Worm (Caenorhabditis elegans) whole organism, midembryonic: ENCODE data around the gene W05B2.2.

ENCODE experiments used
- T22C8.4 ChIP-seq: fragments of 200-800 bp; sonication (Bioruptor generic); IDR thresholded peaks from 2 replicates; pipeline ENCODE4 v1.3.6; 2022; ENCODE audit warnings: missing genetic modification characterization, missing compliant biosample characterization
- cog-1 ChIP-seq: sonication (generic microtip); optimal IDR thresholded peaks from 2 replicates; lab custom pipeline; 2016; ENCODE audit warnings: missing genetic modification characterization, missing compliant biosample characterization
- flt-1 ChIP-seq: fragments of 200-800 bp; sonication (Bioruptor generic); IDR thresholded peaks from 2 replicates; pipeline ENCODE4 v1.3.6; 2022; ENCODE audit warnings: missing genetic modification characterization, missing compliant biosample characterization
- klf-2 ChIP-seq: fragments of 200-800 bp; sonication (Bioruptor generic); conservative IDR thresholded peaks from 2 replicates; pipeline ENCODE4 v1.3.6; 2022; ENCODE audit warnings: missing genetic modification reagents, missing genetic modification characterization, missing compliant biosample characterization
- med-1 ChIP-seq: sonication (generic microtip); optimal IDR thresholded peaks from 2 replicates; lab custom pipeline; 2017; ENCODE audit warnings: missing genetic modification characterization, mild to moderate bottlenecking, missing compliant biosample characterization, antibody characterized with exemption, missing genetic modification reagents; ENCODE audit not compliant: insufficient read depth
- ref-1 ChIP-seq: fragments of 200-800 bp; sonication (Bioruptor generic); conservative IDR thresholded peaks from 2 replicates; pipeline ENCODE4 v1.3.6; 2022; ENCODE audit warnings: missing genetic modification reagents, missing genetic modification characterization, missing compliant biosample characterization
- tab-1 ChIP-seq: fragments of 200-800 bp; sonication (Bioruptor generic); IDR thresholded peaks from 2 replicates; pipeline ENCODE4 v1.3.6; 2022; ENCODE audit warnings: missing genetic modification characterization, missing compliant biosample characterization
- ztf-23 ChIP-seq: fragments of 200-800 bp; sonication (Bioruptor generic); IDR thresholded peaks from 2 replicates; pipeline ENCODE4 v1.3.6; 2022; ENCODE audit warnings: missing genetic modification reagents, missing genetic modification characterization, missing compliant biosample characterization
- ztf-29 ChIP-seq: fragments of 200-800 bp; sonication (Bioruptor generic); IDR thresholded peaks from 2 replicates; pipeline ENCODE4 v1.3.6; 2022; ENCODE audit warnings: missing genetic modification reagents, missing genetic modification characterization, missing compliant biosample characterization

Gene W05B2.2

DNA sequence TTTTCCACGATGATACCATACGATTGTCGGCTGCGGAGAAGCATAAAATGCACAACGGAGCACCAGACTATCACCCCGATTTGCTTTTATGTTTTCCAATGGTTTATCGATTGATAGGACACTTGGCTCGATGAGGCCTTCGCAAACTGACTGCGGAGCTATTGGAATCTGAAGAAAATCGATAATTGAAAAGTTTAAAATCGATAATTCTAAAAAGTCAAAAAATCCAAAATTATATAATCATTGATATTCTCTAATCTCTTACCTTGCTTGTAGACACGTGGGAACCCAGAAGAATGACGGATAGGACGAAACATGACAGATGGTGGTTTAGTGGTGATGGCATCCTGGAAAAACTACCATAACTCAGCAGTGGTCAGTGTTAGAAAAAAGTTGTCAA lies 13.8 kb downstream of the W05B2.2 start, which contains the start of gene zig-5:
Gene zig-5, minus strand, starts transcription at position 349 of the 400 bp plus-strand sequence.
- TF ChIP-seq ref-1 = no peak
- no peak; the same call in 1 of the 2 replicates for TF ChIP-seq T22C8.4 (GFP tag; lab: Robert Waterston, UW)
- TF ChIP-seq tab-1 = no peak
- TF ChIP-seq med-1 = no peak
- no peak for TF ChIP-seq klf-2 (GFP tag; lab: Robert Waterston, UW)
- no peak for TF ChIP-seq flt-1 (GFP tag; lab: Robert Waterston, UW)
- no peak for TF ChIP-seq ztf-29 (GFP tag; lab: Robert Waterston, UW)
- TF ChIP-seq cog-1 = no peak
- TF ChIP-seq ztf-23 = no peak

DNA sequence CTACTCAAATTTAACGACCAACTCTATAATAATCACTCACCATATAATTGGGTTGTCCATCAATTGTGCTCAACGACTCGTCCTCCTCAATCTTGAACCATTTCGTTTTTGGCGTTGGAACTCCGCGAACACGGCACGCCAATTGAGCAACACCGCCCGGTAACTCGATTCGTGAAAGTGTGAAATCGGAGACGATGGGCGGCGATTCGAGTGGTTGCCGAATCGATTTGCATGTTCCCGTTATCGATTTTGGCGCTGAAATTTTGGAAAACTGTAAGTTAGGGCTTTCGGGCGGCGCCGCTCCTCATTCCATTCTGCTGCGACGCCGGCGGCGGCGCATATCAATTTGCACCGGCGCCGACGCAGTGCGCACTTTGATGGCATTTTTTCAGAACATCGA lies 15.2 kb downstream of the W05B2.2 start:
- TF ChIP-seq med-1 (no peak), ref-1 (no peak), tab-1 (no peak), ztf-23 (no peak), cog-1 (no peak), ztf-29 (GFP tag; lab: Robert Waterston, UW) (no peak), T22C8.4 (GFP tag; lab: Robert Waterston, UW) (no peak), klf-2 (GFP tag; lab: Robert Waterston, UW) (no peak), flt-1 (GFP tag; lab: Robert Waterston, UW) (no peak)

DNA sequence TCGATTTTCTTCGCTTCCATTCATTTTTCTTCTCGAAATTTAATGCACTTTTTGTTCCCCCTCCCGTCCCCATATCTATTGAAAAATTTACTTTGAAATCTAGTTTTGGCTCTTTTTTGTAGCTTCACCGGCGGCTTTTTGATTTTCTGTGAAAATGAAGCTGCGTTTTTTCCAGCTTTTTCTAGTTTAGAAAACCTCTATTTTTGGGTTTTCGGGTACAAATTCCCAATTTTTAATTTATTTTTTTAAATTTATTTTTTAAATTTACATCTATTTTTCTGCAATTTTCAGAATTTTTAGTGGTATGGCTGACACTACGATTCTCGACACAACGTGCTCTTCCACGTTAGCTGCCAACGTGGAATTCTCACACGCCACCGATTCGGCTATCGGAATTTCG lies 19.8 kb downstream of the W05B2.2 start, which contains the start of gene strd-1:
Gene strd-1, plus strand, starts transcription at position 301 of the 400 bp plus-strand sequence.
- no peak for TF ChIP-seq ztf-23
- TF ChIP-seq ref-1 = no peak
- no peak for TF ChIP-seq T22C8.4 (GFP tag; lab: Robert Waterston, UW)
- no peak for TF ChIP-seq ztf-29 (GFP tag; lab: Robert Waterston, UW)
- TF ChIP-seq med-1 = no peak
- TF ChIP-seq klf-2 (GFP tag; lab: Robert Waterston, UW) = no peak
- TF ChIP-seq cog-1 = no peak
- no peak for TF ChIP-seq tab-1
- TF ChIP-seq flt-1 (GFP tag; lab: Robert Waterston, UW) = no peak

DNA sequence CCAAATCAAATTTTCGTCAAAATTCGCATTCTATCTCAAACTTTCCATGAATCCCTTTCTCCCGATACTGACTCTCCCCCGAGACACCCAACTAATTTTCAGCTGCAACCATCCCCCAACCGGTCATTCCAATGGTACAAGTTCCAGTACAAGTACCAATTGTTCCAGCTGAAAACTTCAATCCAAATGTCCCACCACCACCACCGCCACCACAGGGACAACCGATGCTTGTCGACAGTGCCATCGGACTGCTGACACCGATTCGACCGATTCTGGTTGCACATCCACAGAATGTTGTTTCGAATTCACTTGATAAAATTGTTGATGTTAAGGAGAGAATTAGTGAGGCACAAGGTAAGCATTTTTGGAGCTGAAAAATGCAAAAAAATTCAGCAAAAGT lies 21.4 kb downstream of the W05B2.2 start:
- TF ChIP-seq flt-1 (GFP tag; lab: Robert Waterston, UW) (no peak), cog-1 (no peak), tab-1 (no peak), ztf-23 (no peak), ref-1 (no peak), ztf-29 (GFP tag; lab: Robert Waterston, UW) (no peak), T22C8.4 (GFP tag; lab: Robert Waterston, UW) (no peak), klf-2 (GFP tag; lab: Robert Waterston, UW) (no peak), med-1 (no peak)

DNA sequence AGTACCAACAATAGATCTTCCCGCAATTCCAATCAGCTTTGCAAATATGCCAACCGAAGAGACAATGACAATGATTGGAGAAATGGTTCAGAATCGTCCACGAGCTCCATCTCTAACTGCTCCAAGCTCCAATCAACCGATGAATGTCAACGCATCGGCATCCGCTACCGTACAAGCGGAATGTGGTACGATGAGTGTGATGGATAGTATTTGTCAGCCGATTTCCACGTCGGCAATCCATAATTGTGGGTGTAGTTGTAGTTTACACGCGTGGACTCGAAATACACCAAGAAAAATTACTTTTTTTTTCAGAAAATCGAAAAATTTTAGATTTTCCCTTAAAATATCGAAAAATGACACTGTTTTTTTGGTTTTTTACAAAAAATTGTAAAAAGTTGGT lies 24.0 kb downstream of the W05B2.2 start:
- no peak for TF ChIP-seq ref-1
- no peak for TF ChIP-seq cog-1
- no peak for TF ChIP-seq ztf-23
- no peak for TF ChIP-seq klf-2 (GFP tag; lab: Robert Waterston, UW)
- no peak for TF ChIP-seq flt-1 (GFP tag; lab: Robert Waterston, UW)
- TF ChIP-seq ztf-29 (GFP tag; lab: Robert Waterston, UW) = no peak
- no peak for TF ChIP-seq tab-1
- TF ChIP-seq T22C8.4 (GFP tag; lab: Robert Waterston, UW) = no peak
- no peak for TF ChIP-seq med-1

DNA sequence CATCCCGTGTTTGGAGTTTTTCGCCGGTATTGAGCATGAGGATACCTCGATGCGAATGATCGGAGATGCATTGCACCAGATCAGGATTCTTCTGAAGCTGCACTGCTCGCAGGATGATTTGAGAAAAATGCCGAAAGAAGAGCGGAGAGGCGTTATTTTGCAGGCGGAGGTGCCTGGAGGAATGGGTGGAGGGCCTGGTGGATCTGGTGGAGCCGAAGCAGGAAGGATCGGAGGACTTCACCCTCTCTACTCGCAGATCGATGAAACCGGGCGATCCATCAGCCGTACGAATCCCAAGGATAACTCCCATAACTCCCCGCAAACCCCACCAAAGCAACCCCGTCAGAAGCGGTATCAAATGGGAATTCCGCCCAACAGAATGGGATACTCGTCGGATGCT lies 27.7 kb downstream of the W05B2.2 start:
- TF ChIP-seq med-1 (no peak), T22C8.4 (GFP tag; lab: Robert Waterston, UW) (no peak), klf-2 (GFP tag; lab: Robert Waterston, UW) (no peak), flt-1 (GFP tag; lab: Robert Waterston, UW) (no peak), ref-1 (no peak), ztf-23 (no peak), cog-1 (no peak), ztf-29 (GFP tag; lab: Robert Waterston, UW) (no peak), tab-1 (no peak)

DNA sequence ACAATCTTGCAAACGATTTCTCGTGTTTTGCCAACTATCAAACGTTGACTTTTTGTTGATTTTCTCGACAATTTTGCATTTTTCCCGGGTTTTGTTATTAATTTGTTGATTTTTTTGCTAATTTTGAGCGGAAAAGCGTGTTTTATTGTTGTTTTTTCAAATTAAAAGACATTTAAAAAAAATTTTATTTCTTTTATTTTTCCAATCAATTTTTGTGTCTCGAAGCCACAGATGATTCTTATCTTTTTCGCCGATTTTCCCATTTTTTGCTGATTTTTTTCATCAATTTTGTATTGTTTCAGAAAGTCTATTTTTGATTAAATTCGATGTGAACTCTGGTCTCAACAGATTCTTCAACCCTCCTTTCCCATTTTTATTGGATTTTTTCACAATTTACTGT lies 31.0 kb downstream of the W05B2.2 start, which contains the start of gene rle-1:
Gene rle-1, plus strand, starts transcription at position 301 of the 400 bp plus-strand sequence.
- TF ChIP-seq ztf-29 (GFP tag; lab: Robert Waterston, UW) = no peak
- TF ChIP-seq T22C8.4 (GFP tag; lab: Robert Waterston, UW) = no peak
- no peak for TF ChIP-seq flt-1 (GFP tag; lab: Robert Waterston, UW)
- TF ChIP-seq tab-1 = no peak
- TF ChIP-seq ref-1 = no peak
- TF ChIP-seq klf-2 (GFP tag; lab: Robert Waterston, UW) = no peak
- TF ChIP-seq ztf-23 = no peak
- no peak for TF ChIP-seq cog-1

DNA sequence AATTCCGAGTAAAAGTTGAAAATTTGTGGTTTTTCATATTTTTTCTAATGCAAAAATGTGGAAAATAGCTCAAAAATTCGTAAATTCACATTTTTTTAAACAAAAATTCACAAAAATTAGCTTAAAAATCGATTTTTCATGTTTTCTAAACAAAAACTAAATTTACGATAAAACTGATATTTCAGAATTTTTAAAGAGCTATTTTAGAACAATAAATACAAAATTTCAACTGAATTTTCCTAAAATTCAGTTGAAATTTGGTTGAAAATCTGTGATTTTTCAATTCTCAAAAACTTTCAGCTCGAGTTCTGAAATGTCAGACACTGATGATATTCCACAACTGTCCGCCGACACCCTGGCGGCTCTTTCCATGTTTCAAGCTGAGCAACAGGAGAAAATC lies 33.6 kb downstream of the W05B2.2 start, which contains the start of gene M142.8:
Gene M142.8, plus strand, starts transcription at position 301 of the 400 bp plus-strand sequence.
- TF ChIP-seq tab-1 (no peak), ref-1 (no peak), flt-1 (GFP tag; lab: Robert Waterston, UW) (no peak), ztf-29 (GFP tag; lab: Robert Waterston, UW) (no peak), med-1 (no peak)

DNA sequence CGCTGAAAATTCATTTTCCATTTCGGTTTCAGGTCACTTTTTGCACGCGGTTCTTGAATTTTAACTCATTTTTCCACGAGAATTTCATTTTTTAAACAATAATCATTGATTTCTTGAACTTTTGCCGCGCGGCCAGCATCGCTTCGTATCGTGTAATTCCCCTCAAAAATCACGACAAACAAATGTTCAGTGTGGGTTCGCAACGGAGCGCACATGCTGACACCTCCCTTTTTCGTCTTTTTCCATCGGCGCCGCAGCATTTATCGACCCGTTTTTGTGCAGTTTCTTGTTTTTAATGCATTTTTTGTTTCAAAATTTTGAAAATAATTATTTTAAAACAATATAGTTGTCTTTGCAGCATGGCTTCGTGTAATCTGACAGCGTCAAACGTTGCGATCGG lies 36.1 kb downstream of the W05B2.2 start, which contains the start of gene M142.5:
Gene M142.5, plus strand, starts transcription at position 352 of the 400 bp plus-strand sequence.
- no peak for TF ChIP-seq flt-1 (GFP tag; lab: Robert Waterston, UW)
- TF ChIP-seq ztf-29 (GFP tag; lab: Robert Waterston, UW) = no peak
- no peak for TF ChIP-seq med-1
- no peak for TF ChIP-seq ztf-23
- TF ChIP-seq T22C8.4 (GFP tag; lab: Robert Waterston, UW) = no peak
- no peak for TF ChIP-seq cog-1
- TF ChIP-seq tab-1 = no peak
- no peak for TF ChIP-seq ref-1

DNA sequence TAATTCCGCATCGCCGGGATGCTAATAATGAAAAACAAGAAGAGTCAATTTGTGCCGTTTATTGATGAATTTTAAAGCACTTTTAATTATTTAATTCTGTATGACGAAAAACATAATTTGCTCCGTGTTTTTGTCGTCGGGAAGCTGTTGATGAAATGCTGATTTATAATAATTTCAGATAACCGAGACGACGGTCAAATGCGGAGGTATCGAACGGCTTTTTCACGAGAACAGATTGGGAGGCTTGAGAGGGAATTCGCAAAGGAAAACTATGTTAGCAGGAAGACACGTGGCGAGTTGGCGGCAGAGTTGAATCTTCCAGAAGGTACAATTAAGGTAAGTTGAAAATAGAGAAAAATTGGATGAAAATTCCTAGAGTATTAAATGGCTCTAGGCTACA lies 43.4 kb downstream of the W05B2.2 start:
- TF ChIP-seq ref-1 (no peak), flt-1 (GFP tag; lab: Robert Waterston, UW) (no peak)

DNA sequence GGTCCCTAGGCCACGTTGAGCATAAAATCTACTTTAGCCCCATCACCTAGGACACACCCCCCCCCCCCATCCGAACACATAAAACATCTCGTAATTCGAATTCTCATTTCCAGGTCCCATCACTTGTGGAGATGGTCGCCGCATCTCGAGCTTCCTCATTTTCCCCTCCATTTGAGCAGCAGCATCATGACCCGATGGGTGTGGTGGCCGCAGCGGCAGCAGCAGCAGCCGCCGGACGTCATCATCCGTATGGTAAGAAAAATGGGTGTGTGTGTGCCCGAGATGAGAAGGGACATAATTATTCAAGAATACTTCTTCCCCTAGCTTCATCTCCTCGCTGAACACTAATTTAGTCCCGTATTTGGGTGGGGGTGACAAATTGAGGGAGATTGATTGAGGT lies 45.4 kb downstream of the W05B2.2 start:
- TF ChIP-seq T22C8.4 (GFP tag; lab: Robert Waterston, UW) (no peak), ztf-23 (0 out of 2 replicates have a peak, but pooled peaks have one; percentile 7), ztf-29 (GFP tag; lab: Robert Waterston, UW) (no peak), cog-1 (no peak)
